Worm (Caenorhabditis elegans) whole organism, mixed stage, embryonic: ENCODE data around the gene Y75B8A.44.

ENCODE experiments used
- M03D4.4 ChIP-seq: sonication (generic microtip); optimal IDR thresholded peaks from 2 replicates; lab custom pipeline; 2017; ENCODE audit warnings: mild to moderate bottlenecking, missing genetic modification characterization, missing compliant biosample characterization
- blmp-1 ChIP-seq: fragments of 150-350 bp; optimal IDR thresholded peaks from 2 replicates; lab custom pipeline; 2014; ENCODE audit warnings: missing biosample characterization, missing genetic modification characterization
- ceh-39 ChIP-seq: fragments of 150-350 bp; optimal IDR thresholded peaks from 2 replicates; lab custom pipeline; 2014; ENCODE audit warnings: missing biosample characterization, missing genetic modification characterization
- ceh-83 ChIP-seq: fragments of 200-800 bp; sonication (Bioruptor generic); optimal IDR thresholded peaks from 2 replicates; lab custom pipeline; 2018; ENCODE audit warnings: mild to moderate bottlenecking, missing genetic modification characterization, missing compliant biosample characterization
- elt-3 ChIP-seq: fragments of 150-350 bp; optimal IDR thresholded peaks from 2 replicates; lab custom pipeline; 2014; ENCODE audit warnings: missing biosample characterization, missing genetic modification characterization
- hlh-1 ChIP-seq: fragments of 150-350 bp; optimal IDR thresholded peaks from 2 replicates; lab custom pipeline; 2014; ENCODE audit warnings: missing biosample characterization, missing genetic modification reagents, missing genetic modification characterization
- lin-13 ChIP-seq: fragments of 150-350 bp; optimal IDR thresholded peaks from 2 replicates; lab custom pipeline; 2014; ENCODE audit warnings: missing biosample characterization, missing genetic modification characterization
- lsy-2 ChIP-seq: fragments of 150-350 bp; optimal IDR thresholded peaks from 2 replicates; lab custom pipeline; 2014; ENCODE audit warnings: missing biosample characterization, missing genetic modification characterization
- nhr-28 ChIP-seq: fragments of 150-350 bp; optimal IDR thresholded peaks from 2 replicates; lab custom pipeline; 2014; ENCODE audit warnings: missing biosample characterization, missing genetic modification characterization
- nhr-76 ChIP-seq: sonication (generic microtip); optimal IDR thresholded peaks from 2 replicates; lab custom pipeline; 2017; ENCODE audit warnings: missing biosample characterization, missing genetic modification characterization
- snpc-4 ChIP-seq: fragments of 150-350 bp; optimal IDR thresholded peaks from 2 replicates; lab custom pipeline; 2014; ENCODE audit warnings: missing biosample characterization, missing genetic modification characterization
- unc-120 ChIP-seq: sonication (generic microtip); optimal IDR thresholded peaks from 2 replicates; lab custom pipeline; 2017; ENCODE audit warnings: missing genetic modification characterization, missing compliant biosample characterization; ENCODE audit not compliant: poor library complexity, severe bottlenecking
- unc-39 ChIP-seq: fragments of 150-350 bp; optimal IDR thresholded peaks from 2 replicates; lab custom pipeline; 2014; ENCODE audit warnings: missing biosample characterization, missing genetic modification characterization
- unc-62 ChIP-seq: fragments of 150-350 bp; optimal IDR thresholded peaks from 2 replicates; lab custom pipeline; 2014; ENCODE audit warnings: missing biosample characterization, missing genetic modification reagents, missing genetic modification characterization

DNA sequence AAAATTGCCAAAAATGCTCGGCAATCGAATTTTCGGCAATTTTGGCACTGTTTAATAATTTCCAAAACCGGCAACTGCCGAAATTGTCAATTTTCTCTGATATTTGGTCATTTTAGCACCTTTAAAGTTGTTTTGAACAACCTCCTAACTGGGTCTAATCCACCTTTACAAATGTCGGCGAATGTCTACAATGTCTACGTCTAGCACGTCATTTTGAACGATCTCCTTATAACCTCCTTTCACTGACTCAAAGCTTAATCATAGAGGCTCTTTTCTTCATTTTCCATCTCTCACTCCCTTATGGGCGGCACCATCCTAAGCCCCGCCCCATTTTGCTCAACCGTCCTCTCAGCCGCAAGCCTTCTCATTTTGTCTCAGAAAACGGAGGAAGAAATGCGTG lies at the start of gene Y75B8A.44:
- TF ChIP-seq elt-3 (tag; lab: Kevin White, UChicago) (no peak), nhr-76 (tag; lab: Kevin White, UChicago) (no peak), unc-39 (tag; lab: Kevin White, UChicago) (no peak), lin-13 (no peak), blmp-1 (tag; lab: Kevin White, UChicago) (no peak), hlh-1 (tag; lab: Kevin White, UChicago) (no peak), snpc-4 (tag; lab: Kevin White, UChicago) (no peak), unc-62 (no peak), ceh-83 (no peak), ceh-39 (tag; lab: Kevin White, UChicago) (no peak), nhr-28 (tag; lab: Kevin White, UChicago) (no peak), unc-120 (tag; lab: Kevin White, UChicago) (no peak), M03D4.4 (tag; lab: Kevin White, UChicago) (no peak), lsy-2 (tag; lab: Kevin White, UChicago) (no peak)
